Worm (Caenorhabditis elegans) whole organism, young adult: ENCODE data around the gene spr-3.

Experiments used
- F49E8.2 ChIP-seq: sonication (generic microtip); optimal IDR thresholded peaks from 3 replicates; lab custom pipeline; 2017; ENCODE audit warnings: missing genetic modification characterization, mild to moderate bottlenecking, missing compliant biosample characterization, antibody characterized with exemption, moderate library complexity; ENCODE audit not compliant: insufficient read depth
- attf-6 ChIP-seq: fragments of 200-800 bp; sonication (Bioruptor generic); IDR thresholded peaks from 2 replicates; pipeline ENCODE4 v1.3.6; 2022; ENCODE audit warnings: missing genetic modification reagents, missing genetic modification characterization, missing compliant biosample characterization
- lin-35 ChIP-seq, 3 experiments: fragments of 150-350 bp in 2 of 3; sonication (generic microtip) in 1 of 3; optimal IDR thresholded peaks; 2 replicates each; lab custom pipeline; 2014 to 2018; ENCODE audit warnings: missing biosample characterization in 3 of 3, missing genetic modification characterization in 3 of 3, missing genetic modification reagents in 3 of 3
- nfya-2 ChIP-seq: fragments of 200-800 bp; sonication (Bioruptor generic); IDR thresholded peaks from 2 replicates; pipeline ENCODE4 v1.3.6; 2022; ENCODE audit warnings: missing genetic modification reagents, missing genetic modification characterization, missing compliant biosample characterization

- no peak for TF ChIP-seq nfya-2 (GFP tag; lab: Robert Waterston, UW)
- TF ChIP-seq attf-6 (GFP tag; lab: Robert Waterston, UW), result no peak
- TF ChIP-seq lin-35 (GFP tag; optimal IDR thresholded peaks at IDR 0.05; lab: Kevin White, UChicago), result no peak
- TF ChIP-seq F49E8.2 (tag; lab: Kevin White, UChicago), result no peak
These were observed 9.4 kb downstream of the spr-3 start for ce11 chrX:4523315-4523714.
